Fruit fly (Drosophila melanogaster): ENCODE data around the gene stwl.

- TF ChIP-seq Rel (GFP tag; optimal IDR thresholded peaks at IDR 0.05): no peak
- no peak for TF ChIP-seq Rel (tag; optimal IDR thresholded peaks at IDR 0.05)
- TF ChIP-seq h (GFP tag; optimal IDR thresholded peaks at IDR 0.05): peak; percentile 0
- no peak for TF ChIP-seq Myc (optimal IDR thresholded peaks at IDR 0.05)
- no peak for TF ChIP-seq fru (GFP tag; optimal IDR thresholded peaks at IDR 0.05)
- TF ChIP-seq foxo (GFP tag; optimal IDR thresholded peaks at IDR 0.05): no peak
- TF ChIP-seq psq (GFP tag; optimal IDR thresholded peaks at IDR 0.05): no peak
- TF ChIP-seq jim (GFP tag; optimal IDR thresholded peaks at IDR 0.05): no peak
- TF ChIP-seq lola (GFP tag; optimal IDR thresholded peaks at IDR 0.05): no peak
- no peak for TF ChIP-seq dl (GFP tag; optimal IDR thresholded peaks at IDR 0.05; ENCODE audit: insufficient read depth in 1 of 2, partially characterized antibody in 2 of 2)
- TF ChIP-seq pan (optimal IDR thresholded peaks at IDR 0.05): no peak
- no peak for TF ChIP-seq Hr78 (GFP tag; optimal IDR thresholded peaks at IDR 0.05)
- TF ChIP-seq dsf (GFP tag; optimal IDR thresholded peaks at IDR 0.05; ENCODE audit: borderline replicate concordance): no peak
These were observed 49.7 kb downstream of the stwl start for dm6 chr3L:14359815-14360719.

All from whole organism, wandering third instar larva.